Worm (Caenorhabditis elegans): ENCODE results near the gene cyp-25A3.

DNA sequence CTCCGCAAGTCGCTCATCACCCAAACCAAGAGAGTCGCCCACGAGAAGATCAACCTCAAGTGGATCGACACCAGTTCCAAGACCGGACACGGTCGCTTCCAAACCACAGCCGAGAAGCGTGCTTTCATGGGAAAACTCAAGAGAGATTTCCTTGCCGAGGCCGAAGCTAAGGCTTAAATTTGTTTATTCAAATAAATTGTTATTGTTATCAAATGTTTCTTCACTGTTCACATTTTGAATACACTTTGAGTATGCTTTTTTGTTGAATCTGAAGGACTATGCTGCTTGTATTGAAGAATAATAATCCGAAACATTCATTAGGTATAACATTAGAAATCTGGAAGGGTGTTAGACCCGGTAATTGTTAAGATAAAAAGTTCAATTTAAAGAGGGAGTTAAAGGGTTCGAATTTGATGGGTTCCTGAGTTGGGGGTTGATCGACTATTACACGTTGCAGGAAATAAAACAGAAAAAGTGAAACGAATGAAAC lies 29.8 kb upstream of the cyp-25A3 start:
- no peak for TF ChIP-seq ztf-11 (tag; optimal IDR thresholded peaks at IDR 0.05)
- TF ChIP-seq snpc-4 (tag; optimal IDR thresholded peaks at IDR 0.05) = no peak
- TF ChIP-seq nhr-76 (tag; optimal IDR thresholded peaks at IDR 0.05) = no peak
- TF ChIP-seq unc-62 (GFP tag; optimal IDR thresholded peaks at IDR 0.05) = no peak
- no peak for TF ChIP-seq elt-1 (tag; optimal IDR thresholded peaks at IDR 0.05; ENCODE audit: borderline replicate concordance, insufficient read depth)
- no peak for TF ChIP-seq elt-3 (tag; optimal IDR thresholded peaks at IDR 0.05)
- no peak for TF ChIP-seq nhr-12 (tag; optimal IDR thresholded peaks at IDR 0.05)
- no peak for TF ChIP-seq mep-1 (tag; optimal IDR thresholded peaks at IDR 0.05)

Measured in whole organism, mixed stage, embryonic.